Fruit fly (Drosophila melanogaster): ENCODE results near the gene Antp.

DNA sequence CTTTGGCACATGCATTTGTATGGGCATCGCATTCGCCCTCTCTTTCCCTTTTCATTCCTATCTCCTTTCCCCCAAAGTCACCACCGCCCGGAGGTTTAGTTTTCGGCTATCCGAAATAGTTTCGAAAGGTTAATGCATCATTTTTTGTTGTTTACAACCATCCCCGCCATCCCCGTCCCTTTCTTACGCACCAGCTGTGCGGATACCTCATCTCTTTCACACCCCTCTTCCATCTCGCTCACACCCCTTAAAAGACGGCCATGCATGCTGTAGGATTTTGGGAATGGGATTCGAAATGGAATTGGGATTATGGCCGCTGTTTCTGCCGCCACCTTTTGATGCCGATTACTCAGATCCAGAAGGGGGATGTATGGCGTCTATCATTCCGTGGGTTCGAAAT is 7.1 kb downstream of the Antp start:
- TF ChIP-seq CTCF (optimal IDR thresholded peaks at IDR 0.05) (peak in 1 of 2 experiments; percentile 31), CG8478 (optimal IDR thresholded peaks at IDR 0.05) (no peak)

Data from S2 (cell line).